Worm (Caenorhabditis elegans) whole organism, young adult: Measurements from ENCODE around the gene sre-53.
A peak's percentile ranks its signal among the peaks of the same experiment; 100 is the strongest.

Experiments used
- B0035.1 ChIP-seq: sonication (generic microtip); optimal IDR thresholded peaks from 2 replicates; lab custom pipeline; 2016; ENCODE audit warnings: missing genetic modification characterization, mild to moderate bottlenecking, missing compliant biosample characterization, missing genotype, missing genetic modification reagents
- C06A6.2 ChIP-seq: fragments of 200-800 bp; sonication (Bioruptor generic); conservative IDR thresholded peaks from 2 replicates; pipeline ENCODE4 v1.3.6; 2022; ENCODE audit warnings: missing genetic modification characterization, missing compliant biosample characterization
- C17E4.6 ChIP-seq: fragments of 200-800 bp; sonication (Bioruptor generic); IDR thresholded peaks from 2 replicates; pipeline ENCODE4 v1.3.6; 2022; ENCODE audit warnings: missing genetic modification reagents, missing genetic modification characterization, missing compliant biosample characterization
- D2030.7 ChIP-seq: fragments of 200-800 bp; sonication (Bioruptor generic); IDR thresholded peaks from 2 replicates; pipeline ENCODE4 v1.3.6; 2022; ENCODE audit warnings: missing genetic modification reagents, missing genetic modification characterization, missing compliant biosample characterization
- F22D6.2 ChIP-seq: sonication (generic microtip); optimal IDR thresholded peaks from 2 replicates; lab custom pipeline; 2016; ENCODE audit warnings: mild to moderate bottlenecking, missing genetic modification characterization, missing compliant biosample characterization
- F49E8.2 ChIP-seq: sonication (generic microtip); optimal IDR thresholded peaks from 3 replicates; lab custom pipeline; 2017; ENCODE audit warnings: missing genetic modification characterization, mild to moderate bottlenecking, missing compliant biosample characterization, antibody characterized with exemption, moderate library complexity; ENCODE audit not compliant: insufficient read depth
- F55B11.4 ChIP-seq: sonication (generic microtip); optimal IDR thresholded peaks from 2 replicates; lab custom pipeline; 2016; ENCODE audit warnings: missing compliant biosample characterization, missing genetic modification characterization, borderline replicate concordance; ENCODE audit not compliant: insufficient read depth
- F57A8.1 ChIP-seq: fragments of 200-800 bp; sonication (Bioruptor generic); optimal IDR thresholded peaks from 2 replicates; lab custom pipeline; 2018; ENCODE audit warnings: mild to moderate bottlenecking, missing genetic modification characterization, moderate library complexity, missing compliant biosample characterization
- K11D2.4 ChIP-seq: fragments of 200-800 bp; sonication (Bioruptor generic); IDR thresholded peaks from 2 replicates; pipeline ENCODE4 v1.3.6; 2022; ENCODE audit warnings: missing genetic modification reagents, missing genetic modification characterization, missing compliant biosample characterization
- Y53G8AR.9 ChIP-seq: fragments of 200-800 bp; sonication (Bioruptor generic); conservative IDR thresholded peaks from 2 replicates; pipeline ENCODE4 v1.3.6; 2022; ENCODE audit warnings: missing genetic modification reagents, missing genetic modification characterization, missing compliant biosample characterization
- Y67H2A.10 ChIP-seq: fragments of 200-800 bp; sonication (Bioruptor generic); conservative IDR thresholded peaks from 2 replicates; pipeline ENCODE4 v1.3.6; 2022; ENCODE audit warnings: missing genetic modification reagents, missing genetic modification characterization, missing compliant biosample characterization
- Y79H2A.3 ChIP-seq: fragments of 200-800 bp; sonication (Bioruptor generic); conservative IDR thresholded peaks from 2 replicates; pipeline ENCODE4 v1.3.6; 2022; ENCODE audit warnings: missing genetic modification reagents, missing genetic modification characterization, missing compliant biosample characterization
- Y95B8A.8 ChIP-seq: fragments of 200-800 bp; sonication (Bioruptor generic); IDR thresholded peaks from 2 replicates; pipeline ENCODE4 v1.3.6; 2022; ENCODE audit warnings: missing genetic modification reagents, missing genetic modification characterization, missing compliant biosample characterization
- akir-1 ChIP-seq: fragments of 200-800 bp; sonication (Bioruptor generic); optimal IDR thresholded peaks from 2 replicates; lab custom pipeline; 2018; ENCODE audit warnings: mild to moderate bottlenecking, missing genetic modification characterization, moderate library complexity, missing compliant biosample characterization
- attf-3 ChIP-seq: fragments of 200-800 bp; sonication (Bioruptor generic); conservative IDR thresholded peaks from 2 replicates; pipeline ENCODE4 v1.3.6; 2022; ENCODE audit warnings: missing genetic modification reagents, missing genetic modification characterization, missing compliant biosample characterization
- attf-5 ChIP-seq: fragments of 200-800 bp; sonication (Bioruptor generic); optimal IDR thresholded peaks from 2 replicates; lab custom pipeline; 2018; ENCODE audit warnings: mild to moderate bottlenecking, missing genetic modification characterization, missing compliant biosample characterization
- ceh-58 ChIP-seq: fragments of 200-800 bp; sonication (Bioruptor generic); IDR thresholded peaks from 2 replicates; pipeline ENCODE4 v1.3.6; 2022; ENCODE audit warnings: missing genetic modification characterization, missing compliant biosample characterization
- ceh-91 ChIP-seq: fragments of 200-800 bp; sonication (Bioruptor generic); IDR thresholded peaks from 2 replicates; pipeline ENCODE4 v1.3.6; 2022; ENCODE audit warnings: missing genetic modification reagents, missing genetic modification characterization, missing compliant biosample characterization
- dpff-1 ChIP-seq: sonication (generic microtip); optimal IDR thresholded peaks from 2 replicates; lab custom pipeline; 2017; ENCODE audit warnings: mild to moderate bottlenecking, missing genetic modification characterization, missing compliant biosample characterization
- hmg-20 ChIP-seq: fragments of 200-800 bp; sonication (Bioruptor generic); IDR thresholded peaks from 2 replicates; pipeline ENCODE4 v1.3.6; 2022; ENCODE audit warnings: missing genetic modification reagents, missing genetic modification characterization, missing compliant biosample characterization
- lin-35 ChIP-seq, 3 experiments: fragments of 150-350 bp in 2 of 3; sonication (generic microtip) in 1 of 3; optimal IDR thresholded peaks; 2 replicates each; lab custom pipeline; 2014 to 2018; ENCODE audit warnings: missing biosample characterization in 3 of 3, missing genetic modification characterization in 3 of 3, missing genetic modification reagents in 3 of 3
- lin-54 ChIP-seq: fragments of 200-800 bp; sonication (Bioruptor generic); optimal IDR thresholded peaks from 2 replicates; lab custom pipeline; 2018; ENCODE audit warnings: mild to moderate bottlenecking, missing genetic modification characterization, missing compliant biosample characterization
- lir-1 ChIP-seq: fragments of 200-800 bp; sonication (Bioruptor generic); conservative IDR thresholded peaks from 2 replicates; pipeline ENCODE4 v1.3.6; 2022; ENCODE audit warnings: missing genetic modification reagents, missing genetic modification characterization, missing compliant biosample characterization
- lsy-27 ChIP-seq: sonication (generic microtip); optimal IDR thresholded peaks from 2 replicates; lab custom pipeline; 2017; ENCODE audit warnings: missing genetic modification characterization, mild to moderate bottlenecking, missing compliant biosample characterization, antibody characterized with exemption, missing genotype, borderline replicate concordance; ENCODE audit not compliant: insufficient read depth
- madf-10 ChIP-seq: sonication (generic microtip); optimal IDR thresholded peaks from 2 replicates; lab custom pipeline; 2016; ENCODE audit warnings: mild to moderate bottlenecking, missing genetic modification characterization, missing compliant biosample characterization
- madf-6 ChIP-seq: fragments of 200-800 bp; sonication (Bioruptor generic); IDR thresholded peaks from 2 replicates; pipeline ENCODE4 v1.3.6; 2022; ENCODE audit warnings: missing genetic modification reagents, missing genetic modification characterization, missing compliant biosample characterization
- mcd-1 ChIP-seq: fragments of 200-800 bp; sonication (Bioruptor generic); IDR thresholded peaks from 2 replicates; pipeline ENCODE4 v1.3.6; 2022; ENCODE audit warnings: missing genetic modification reagents, missing genetic modification characterization, missing compliant biosample characterization
- mel-28 ChIP-seq: sonication (generic microtip); optimal IDR thresholded peaks from 2 replicates; lab custom pipeline; 2016; ENCODE audit warnings: borderline replicate concordance, mild to moderate bottlenecking, missing genetic modification characterization, missing compliant biosample characterization
- nfyb-1 ChIP-seq: fragments of 200-800 bp; sonication (Bioruptor generic); IDR thresholded peaks from 2 replicates; pipeline ENCODE4 v1.3.6; 2022; ENCODE audit warnings: missing genetic modification reagents, missing genetic modification characterization, missing compliant biosample characterization
- nhr-120 ChIP-seq: fragments of 200-800 bp; sonication (Bioruptor generic); IDR thresholded peaks from 2 replicates; pipeline ENCODE4 v1.3.6; 2022; ENCODE audit warnings: missing genetic modification characterization, missing compliant biosample characterization
- nhr-27 ChIP-seq: fragments of 200-800 bp; sonication (Bioruptor generic); optimal IDR thresholded peaks from 2 replicates; lab custom pipeline; 2018; ENCODE audit warnings: mild to moderate bottlenecking, missing genetic modification characterization, moderate library complexity, missing compliant biosample characterization
- pbrm-1 ChIP-seq: fragments of 200-800 bp; sonication (Bioruptor generic); IDR thresholded peaks from 2 replicates; pipeline ENCODE4 v1.3.6; 2022; ENCODE audit warnings: missing genetic modification reagents, missing genetic modification characterization, missing compliant biosample characterization
- rec-8 ChIP-seq, 2 experiments: sonication (generic microtip); optimal IDR thresholded peaks; 2 replicates each; lab custom pipeline; 2016; ENCODE audit warnings: mild to moderate bottlenecking in 2 of 2, missing genetic modification characterization in 2 of 2, missing genetic modification reagents in 2 of 2, missing genotype in 2 of 2, missing biosample characterization in 1 of 2, missing compliant biosample characterization in 1 of 2, moderate library complexity in 1 of 2
- snpc-1.1 ChIP-seq: sonication (generic microtip); optimal IDR thresholded peaks from 2 replicates; lab custom pipeline; 2017; ENCODE audit warnings: missing genetic modification characterization, mild to moderate bottlenecking, missing compliant biosample characterization, antibody characterized with exemption, moderate library complexity, missing genotype, missing genetic modification reagents; ENCODE audit not compliant: insufficient read depth
- snpc-4 ChIP-seq, 5 experiments: fragments of 150-350 bp in 1 of 5; sonication (generic microtip) in 4 of 5; optimal IDR thresholded peaks; 2 replicates each; lab custom pipeline; 2014 to 2018; ENCODE audit warnings: missing genetic modification characterization in 5 of 5, missing biosample characterization in 3 of 5, antibody characterized with exemption in 2 of 5, mild to moderate bottlenecking in 2 of 5, missing compliant biosample characterization in 2 of 5, missing genotype in 2 of 5, moderate library complexity in 2 of 5, missing genetic modification reagents in 1 of 5
- somi-1 ChIP-seq: fragments of 200-800 bp; sonication (Bioruptor generic); optimal IDR thresholded peaks from 2 replicates; lab custom pipeline; 2018; ENCODE audit warnings: mild to moderate bottlenecking, missing genetic modification characterization, missing compliant biosample characterization
- tbp1 ChIP-seq: fragments of 200-800 bp; sonication (Bioruptor generic); optimal IDR thresholded peaks from 2 replicates; lab custom pipeline; 2018; ENCODE audit warnings: mild to moderate bottlenecking, missing genetic modification characterization, missing compliant biosample characterization
- ztf-22 ChIP-seq: fragments of 200-800 bp; sonication (Bioruptor generic); optimal IDR thresholded peaks from 2 replicates; lab custom pipeline; 2018; ENCODE audit warnings: mild to moderate bottlenecking, missing genetic modification characterization, moderate library complexity, missing compliant biosample characterization

The sre-53 gene

ce11 chrII:12284045-12284444 lies 39.2 kb downstream of the sre-53 start (continued):
- TF ChIP-seq nhr-120 (no peak), lir-1 (no peak), snpc-4 (GFP tag; optimal IDR thresholded peaks at IDR 0.05; lab: Kevin White, UChicago) (no peak), snpc-4 (tag; optimal IDR thresholded peaks at IDR 0.05; lab: Kevin White, UChicago) (no peak), attf-5 (no peak), Y79H2A.3 (GFP tag; lab: Robert Waterston, UW) (peak; percentile 71; the same call in 1 of the 2 replicates), ceh-91 (GFP tag; lab: Robert Waterston, UW) (peak; percentile 94), rec-8 (tag; optimal IDR thresholded peaks at IDR 0.05; lab: Kevin White, UChicago) (no peak), ceh-58 (GFP tag; lab: Robert Waterston, UW) (no peak), hmg-20 (GFP tag; lab: Robert Waterston, UW) (no peak), F22D6.2 (tag; lab: Kevin White, UChicago) (no peak), ztf-22 (GFP tag; lab: Kevin White, UChicago) (no peak), nhr-27 (no peak), K11D2.4 (GFP tag; lab: Robert Waterston, UW) (no peak), Y67H2A.10 (no peak), F49E8.2 (tag; lab: Kevin White, UChicago) (peak; percentile 27), snpc-1.1 (tag; lab: Kevin White, UChicago) (no peak), F55B11.4 (tag; lab: Kevin White, UChicago) (no peak), madf-6 (GFP tag; lab: Robert Waterston, UW) (peak; percentile 97), tbp1 (GFP tag; lab: Kevin White, UChicago) (peak; percentile 36), dpff-1 (tag; lab: Kevin White, UChicago) (no peak), C06A6.2 (GFP tag; lab: Robert Waterston, UW) (no peak), lin-54 (GFP tag; lab: Kevin White, UChicago) (peak; percentile 88), C17E4.6 (GFP tag; lab: Robert Waterston, UW) (no peak), mel-28 (tag; lab: Kevin White, UChicago) (no peak), akir-1 (GFP tag; lab: Kevin White, UChicago) (no peak), F57A8.1 (GFP tag; lab: Kevin White, UChicago) (no peak), D2030.7 (peak; percentile 92), Y53G8AR.9 (GFP tag; lab: Robert Waterston, UW) (peak; percentile 74; the same call in 1 of the 2 replicates), lsy-27 (no peak), mcd-1 (GFP tag; lab: Robert Waterston, UW) (peak; percentile 54), nfyb-1 (no peak)

ce11 chrII:12280360-12280759 lies 42.8 kb downstream of the sre-53 start, which contains the start of gene ife-5:
ife-5 (plus strand) TSS chrII:12280660.
- TF ChIP-seq attf-3 (GFP tag; lab: Robert Waterston, UW): 0 out of 2 replicates have a peak, but pooled peaks have one; percentile 17
- TF ChIP-seq Y95B8A.8 (GFP tag; lab: Robert Waterston, UW): no peak
- TF ChIP-seq F55B11.4 (tag; lab: Kevin White, UChicago): no peak

ce11 chrII:12279259-12279658 lies 43.9 kb downstream of the sre-53 start, which contains the start of the genes tric-1B.2 and Y57A10A.29:
tric-1B.2 (minus strand) TSS chrII:12279387.
Y57A10A.29 (plus strand) TSS chrII:12279561.
- no peak for TF ChIP-seq lin-35 (GFP tag; optimal IDR thresholded peaks at IDR 0.05; lab: Kevin White, UChicago)
- no peak for TF ChIP-seq madf-10
- no peak for TF ChIP-seq lin-54 (GFP tag; lab: Kevin White, UChicago)
- TF ChIP-seq somi-1 (GFP tag; lab: Kevin White, UChicago): no peak
- TF ChIP-seq ceh-58 (GFP tag; lab: Robert Waterston, UW): no peak
- TF ChIP-seq B0035.1 (tag; lab: Kevin White, UChicago): no peak
- no peak for TF ChIP-seq pbrm-1
- TF ChIP-seq attf-3 (GFP tag; lab: Robert Waterston, UW): peak; percentile 90
